Worm (Caenorhabditis elegans) whole organism, late embryonic: ENCODE results near the gene rbm-28.

Source experiments
- C08G9.2 ChIP-seq: sonication (generic microtip); optimal IDR thresholded peaks from 2 replicates; lab custom pipeline; 2016; ENCODE audit warnings: mild to moderate bottlenecking, missing genetic modification characterization, moderate library complexity, missing compliant biosample characterization
- F13H6.1 ChIP-seq: sonication (generic microtip); optimal IDR thresholded peaks from 2 replicates; lab custom pipeline; 2016; ENCODE audit warnings: missing genetic modification characterization, missing compliant biosample characterization
- K02D7.2 ChIP-seq: sonication (generic microtip); optimal IDR thresholded peaks from 2 replicates; lab custom pipeline; 2017; ENCODE audit warnings: mild to moderate bottlenecking, missing genetic modification characterization, missing compliant biosample characterization
- K09A11.1 ChIP-seq: sonication (generic microtip); optimal IDR thresholded peaks from 2 replicates; lab custom pipeline; 2017; ENCODE audit warnings: antibody characterized with exemption, mild to moderate bottlenecking, missing genetic modification characterization, missing compliant biosample characterization; ENCODE audit not compliant: insufficient read depth
- ahr-1 ChIP-seq: sonication (generic microtip); optimal IDR thresholded peaks from 2 replicates; lab custom pipeline; 2016; ENCODE audit warnings: missing genetic modification characterization, missing compliant biosample characterization
- ama-1 ChIP-seq: fragments of 150-350 bp; optimal IDR thresholded peaks from 2 replicates; lab custom pipeline; 2014
- ceh-14 ChIP-seq: sonication (generic microtip); optimal IDR thresholded peaks from 2 replicates; lab custom pipeline; 2016; ENCODE audit warnings: missing genotype, missing genetic modification characterization, missing compliant biosample characterization
- ceh-18 ChIP-seq: sonication (generic microtip); optimal IDR thresholded peaks from 2 replicates; lab custom pipeline; 2016; ENCODE audit warnings: missing genetic modification characterization, missing compliant biosample characterization
- ceh-19 ChIP-seq: fragments of 200-800 bp; sonication (Bioruptor generic); optimal IDR thresholded peaks from 2 replicates; lab custom pipeline; 2018; ENCODE audit warnings: mild to moderate bottlenecking, missing genetic modification characterization, missing compliant biosample characterization
- ceh-2 ChIP-seq: sonication (generic microtip); optimal IDR thresholded peaks from 2 replicates; lab custom pipeline; 2016; ENCODE audit warnings: missing genotype, missing genetic modification characterization, missing compliant biosample characterization
- ceh-31 ChIP-seq: sonication (generic microtip); optimal IDR thresholded peaks from 2 replicates; lab custom pipeline; 2016; ENCODE audit warnings: missing genetic modification characterization, missing compliant biosample characterization
- ceh-34 ChIP-seq: sonication (generic microtip); optimal IDR thresholded peaks from 2 replicates; lab custom pipeline; 2016; ENCODE audit warnings: mild to moderate bottlenecking, missing genetic modification characterization, missing compliant biosample characterization
- che-1 ChIP-seq: sonication (generic microtip); optimal IDR thresholded peaks from 2 replicates; lab custom pipeline; 2016; ENCODE audit warnings: mild to moderate bottlenecking, missing genetic modification characterization, missing compliant biosample characterization
- dmd-4 ChIP-seq: sonication (generic microtip); optimal IDR thresholded peaks from 2 replicates; lab custom pipeline; 2016; ENCODE audit warnings: borderline replicate concordance, missing genetic modification characterization, missing compliant biosample characterization
- elt-2 ChIP-seq: sonication (generic microtip); optimal IDR thresholded peaks from 2 replicates; lab custom pipeline; 2016; ENCODE audit warnings: missing genetic modification reagents, missing genetic modification characterization, missing compliant biosample characterization
- ets-4 ChIP-seq: sonication (generic microtip); optimal IDR thresholded peaks from 2 replicates; lab custom pipeline; 2016; ENCODE audit warnings: missing genetic modification characterization, missing compliant biosample characterization
- gmeb-2 ChIP-seq: sonication (generic microtip); optimal IDR thresholded peaks from 2 replicates; lab custom pipeline; 2016; ENCODE audit warnings: missing genetic modification characterization, inconsistent platforms, missing compliant biosample characterization
- hlh-13 ChIP-seq: fragments of 200-800 bp; sonication (Bioruptor generic); optimal IDR thresholded peaks from 2 replicates; lab custom pipeline; 2018; ENCODE audit warnings: mild to moderate bottlenecking, missing genetic modification characterization, missing compliant biosample characterization
- hlh-6 ChIP-seq: sonication (generic microtip); optimal IDR thresholded peaks from 2 replicates; lab custom pipeline; 2016; ENCODE audit warnings: missing genotype, missing genetic modification characterization, missing compliant biosample characterization
- hlh-8 ChIP-seq: sonication (generic microtip); optimal IDR thresholded peaks from 2 replicates; lab custom pipeline; 2016; ENCODE audit warnings: missing genotype, missing genetic modification characterization, missing compliant biosample characterization
- madf-2 ChIP-seq: sonication (generic microtip); optimal IDR thresholded peaks from 2 replicates; lab custom pipeline; 2017; ENCODE audit warnings: missing genetic modification characterization, missing compliant biosample characterization
- nhr-11 ChIP-seq: fragments of 150-350 bp; optimal IDR thresholded peaks from 2 replicates; lab custom pipeline; 2014; ENCODE audit warnings: missing biosample characterization, missing genetic modification characterization
- nhr-232 ChIP-seq: sonication (generic microtip); optimal IDR thresholded peaks from 2 replicates; lab custom pipeline; 2016; ENCODE audit warnings: missing genetic modification characterization, missing compliant biosample characterization
- odd-2 ChIP-seq: sonication (generic microtip); optimal IDR thresholded peaks from 2 replicates; lab custom pipeline; 2017; ENCODE audit warnings: antibody characterized with exemption, mild to moderate bottlenecking, missing genetic modification characterization, missing compliant biosample characterization
- pha-2 ChIP-seq: sonication (generic microtip); optimal IDR thresholded peaks from 2 replicates; lab custom pipeline; 2017; ENCODE audit warnings: mild to moderate bottlenecking, missing genetic modification characterization, missing compliant biosample characterization
- pha-4 ChIP-seq: fragments of 150-350 bp; optimal IDR thresholded peaks from 2 replicates; lab custom pipeline; 2018; ENCODE audit warnings: missing biosample characterization, missing genetic modification reagents, missing genetic modification characterization
- pros-1 ChIP-seq: fragments of 150-350 bp; optimal IDR thresholded peaks from 2 replicates; lab custom pipeline; 2014; ENCODE audit warnings: missing biosample characterization, missing genetic modification reagents, missing genetic modification characterization
- ref-2 ChIP-seq: sonication (generic microtip); optimal IDR thresholded peaks from 2 replicates; lab custom pipeline; 2016; ENCODE audit warnings: missing genetic modification characterization, missing compliant biosample characterization
- tbx-2 ChIP-seq: sonication (generic microtip); optimal IDR thresholded peaks from 2 replicates; lab custom pipeline; 2016; ENCODE audit warnings: missing genetic modification characterization, missing compliant biosample characterization
- tbx-7 ChIP-seq: sonication (generic microtip); optimal IDR thresholded peaks from 2 replicates; lab custom pipeline; 2016; ENCODE audit warnings: missing genotype, missing genetic modification characterization, missing compliant biosample characterization
- ttx-3 ChIP-seq: sonication (generic microtip); optimal IDR thresholded peaks from 2 replicates; lab custom pipeline; 2016; ENCODE audit warnings: missing genetic modification reagents, missing genetic modification characterization, missing compliant biosample characterization
- unc-3 ChIP-seq, 2 experiments: fragments of 200-800 bp in 1 of 2; sonication (Bioruptor generic) in 1 of 2; sonication (generic microtip) in 1 of 2; conservative IDR thresholded peaks in 1 of 2; optimal IDR thresholded peaks in 1 of 2; 2 replicates each; pipeline versions ENCODE4 v1.3.6 to Lab custom; 2016 to 2022; ENCODE audit warnings: missing compliant biosample characterization in 2 of 2, missing genetic modification characterization in 2 of 2, missing genetic modification reagents in 1 of 2
- unc-42 ChIP-seq: sonication (generic microtip); optimal IDR thresholded peaks from 2 replicates; lab custom pipeline; 2016; ENCODE audit warnings: missing genotype, missing genetic modification characterization, missing compliant biosample characterization
- unc-55 ChIP-seq: sonication (generic microtip); optimal IDR thresholded peaks from 2 replicates; lab custom pipeline; 2017; ENCODE audit warnings: missing biosample characterization, missing genetic modification reagents, missing genetic modification characterization
- zip-5 ChIP-seq: sonication (generic microtip); optimal IDR thresholded peaks from 2 replicates; lab custom pipeline; 2016; ENCODE audit warnings: missing genetic modification characterization, missing compliant biosample characterization

rbm-28 gene

DNA sequence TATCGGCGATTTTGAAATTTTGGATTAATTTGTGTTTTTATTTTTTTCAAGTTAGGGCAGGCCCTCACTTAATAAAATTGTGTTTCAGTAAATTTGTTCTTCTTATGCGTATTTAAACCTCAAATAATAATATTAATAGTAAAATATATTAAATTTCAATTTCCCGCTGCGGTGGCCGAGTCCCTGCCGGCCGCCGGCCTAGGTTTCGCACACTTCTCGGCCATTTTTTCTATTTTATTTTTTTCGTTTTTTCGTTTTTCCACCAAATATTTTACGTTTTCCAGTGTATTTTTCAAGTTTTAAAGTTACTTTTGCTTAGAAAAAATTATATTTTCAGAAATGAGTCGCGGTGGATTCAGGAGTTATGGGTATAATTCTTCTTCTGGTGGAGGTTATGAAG lies at the start of gene rbm-28:
Gene rbm-28, plus strand, starts transcription at position 338 of the 400 bp plus-strand sequence.
- TF ChIP-seq madf-2 (tag; lab: Kevin White, UChicago), result no peak
- TF ChIP-seq unc-3 (GFP tag; conservative IDR thresholded peaks at IDR 0.05; lab: Robert Waterston, UW), result 0 out of 2 replicates have a peak, but pooled peaks have one; percentile 14
- TF ChIP-seq unc-3 (tag; optimal IDR thresholded peaks at IDR 0.05; lab: Kevin White, UChicago), result no peak
- TF ChIP-seq K02D7.2 (tag; lab: Kevin White, UChicago), result no peak
- no peak for TF ChIP-seq dmd-4 (tag; lab: Kevin White, UChicago)
- no peak for TF ChIP-seq ahr-1
- no peak for TF ChIP-seq gmeb-2 (tag; lab: Kevin White, UChicago)
- TF ChIP-seq odd-2, result no peak
- peak; percentile 49 for TF ChIP-seq ceh-2 (tag; lab: Kevin White, UChicago)
- TF ChIP-seq C08G9.2, result peak; percentile 37
- no peak for TF ChIP-seq ama-1 (lab: Kevin White, UChicago)
- peak; percentile 66 for TF ChIP-seq hlh-8
- no peak for TF ChIP-seq K09A11.1
- no peak for TF ChIP-seq nhr-232 (tag; lab: Kevin White, UChicago)
- TF ChIP-seq tbx-7 (tag; lab: Kevin White, UChicago), result peak; percentile 44
- peak; percentile 1 for TF ChIP-seq ceh-19 (GFP tag; lab: Kevin White, UChicago)
- TF ChIP-seq F13H6.1 (tag; lab: Kevin White, UChicago), result no peak
- TF ChIP-seq ref-2 (tag; lab: Kevin White, UChicago), result peak; percentile 19
- TF ChIP-seq nhr-11, result no peak
- peak; percentile 61 for TF ChIP-seq ceh-31 (tag; lab: Kevin White, UChicago)
- TF ChIP-seq pha-2 (tag; lab: Kevin White, UChicago), result peak; percentile 24
- no peak for TF ChIP-seq unc-42 (tag; lab: Kevin White, UChicago)
- peak; percentile 47 for TF ChIP-seq elt-2 (tag; lab: Kevin White, UChicago)
- TF ChIP-seq zip-5, result peak; percentile 49
- no peak for TF ChIP-seq unc-55 (GFP tag; lab: Kevin White, UChicago)
- peak; percentile 59 for TF ChIP-seq ets-4
- TF ChIP-seq ceh-14, result no peak
- TF ChIP-seq ttx-3, result no peak
- TF ChIP-seq che-1 (tag; lab: Kevin White, UChicago), result peak; percentile 39
- TF ChIP-seq tbx-2, result peak; percentile 14

DNA sequence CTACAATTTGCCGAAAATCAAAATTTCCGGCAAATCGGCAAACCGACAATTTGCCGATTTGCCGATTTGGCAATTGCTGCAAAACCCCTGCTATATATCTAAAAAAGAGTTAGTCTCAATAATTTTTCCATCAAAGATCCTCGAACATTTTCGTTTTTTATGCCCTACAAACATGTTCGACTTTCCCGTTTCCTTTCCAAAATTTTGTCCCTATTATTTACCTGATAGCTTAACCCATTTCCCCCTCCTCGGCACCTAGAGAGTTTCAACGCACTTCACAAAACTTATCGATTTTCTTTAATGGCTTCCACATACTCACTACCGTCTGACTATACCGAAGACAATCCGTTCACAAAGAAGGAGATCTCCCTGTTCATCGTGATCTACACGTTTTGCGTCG lies 48.4 kb upstream of the rbm-28 start, which contains the start of gene W01D2.6:
Gene W01D2.6, plus strand, starts transcription at position 301 of the 400 bp plus-strand sequence.
- TF ChIP-seq ceh-31 (tag; lab: Kevin White, UChicago) (no peak), hlh-13 (GFP tag; lab: Kevin White, UChicago) (no peak)

DNA sequence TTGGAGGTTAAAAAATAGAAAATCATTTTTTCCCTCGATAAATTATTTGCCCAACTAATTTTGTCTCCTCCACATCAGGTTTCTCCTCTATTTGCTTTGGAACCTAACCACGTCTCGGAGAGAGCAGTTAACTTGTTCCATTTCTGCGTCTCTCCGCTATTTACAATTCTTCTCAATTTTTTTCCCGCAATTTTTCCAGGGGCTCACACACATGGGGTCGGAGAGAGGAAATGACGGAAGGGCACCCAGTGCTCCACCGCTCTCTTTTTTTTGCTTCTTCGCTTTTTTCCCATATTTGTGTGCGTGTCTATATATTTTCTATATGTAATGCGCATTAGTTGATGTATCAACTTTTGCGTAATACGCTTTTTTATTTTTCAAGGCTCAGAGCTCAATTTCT lies 46.5 kb upstream of the rbm-28 start:
- TF ChIP-seq unc-42 (tag; lab: Kevin White, UChicago), result peak; percentile 41
- no peak for TF ChIP-seq tbx-2
- TF ChIP-seq ceh-18 (tag; lab: Kevin White, UChicago), result peak; percentile 4

DNA sequence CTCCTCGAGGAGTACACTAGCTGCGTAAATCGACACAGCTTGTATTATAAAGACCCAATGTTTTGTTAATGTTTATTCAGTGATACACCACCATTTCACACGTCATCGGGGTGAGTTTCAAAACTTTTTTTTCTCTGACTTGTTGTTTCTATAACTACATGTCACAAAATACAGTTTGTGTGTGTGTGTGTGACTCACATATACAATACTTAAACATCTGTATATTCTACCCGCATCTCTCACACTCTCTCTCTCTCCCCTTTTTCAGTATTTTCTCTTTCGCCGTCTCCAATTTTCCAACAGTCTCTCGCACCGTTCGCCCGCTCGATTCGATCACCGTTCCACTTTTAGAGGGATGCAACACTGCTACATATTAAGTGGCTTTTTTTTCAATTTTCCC lies 45.6 kb upstream of the rbm-28 start:
- TF ChIP-seq ceh-19 (GFP tag; lab: Kevin White, UChicago), result no peak

DNA sequence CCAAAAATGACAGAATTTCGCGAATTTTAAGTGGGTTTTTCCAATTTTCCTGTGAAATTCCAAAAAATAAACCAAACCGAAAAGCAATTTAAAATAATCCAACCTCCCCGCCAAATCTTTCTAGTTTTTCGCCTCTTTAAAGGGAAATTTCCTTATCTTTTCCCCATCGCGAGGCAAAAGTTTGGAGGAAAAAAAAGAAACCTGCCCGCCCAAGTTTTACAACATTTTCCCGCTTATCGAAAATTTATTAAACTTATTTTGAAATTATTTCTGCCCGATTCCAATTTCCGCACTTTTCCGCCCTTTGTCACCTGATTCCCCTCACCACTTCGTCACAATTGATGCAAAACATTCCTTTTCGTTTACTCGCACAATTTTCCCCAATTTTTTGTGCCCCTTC lies 44.8 kb upstream of the rbm-28 start, which contains the start of gene osta-3:
Gene osta-3, plus strand, starts transcription at position 301 of the 400 bp plus-strand sequence.
- TF ChIP-seq madf-2 (tag; lab: Kevin White, UChicago) (no peak), hlh-6 (no peak), ceh-34 (no peak), pros-1 (tag; lab: Kevin White, UChicago) (no peak), unc-55 (GFP tag; lab: Kevin White, UChicago) (no peak), ceh-2 (tag; lab: Kevin White, UChicago) (no peak), pha-4 (no peak), dmd-4 (tag; lab: Kevin White, UChicago) (no peak)
